Worm (Caenorhabditis elegans): Measurements from ENCODE around the gene cpi-2.

DNA sequence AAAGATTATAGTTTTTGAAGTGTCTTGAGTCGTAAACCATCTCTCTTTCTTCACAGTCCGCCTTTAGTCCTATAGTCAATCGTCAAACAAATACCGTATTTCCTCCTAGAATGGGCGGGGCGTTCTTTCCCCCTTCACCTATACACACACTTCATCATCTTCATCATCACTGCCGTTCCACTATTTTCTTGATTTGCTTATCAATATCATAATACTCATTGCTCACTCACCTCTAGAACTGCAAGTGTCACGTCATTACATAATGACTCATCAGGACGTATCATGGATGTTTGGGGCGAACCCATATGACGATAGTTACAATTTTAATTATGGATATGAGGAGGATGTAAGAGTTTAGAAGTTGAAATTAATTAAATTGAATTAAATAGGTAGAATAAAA, 33.2 kb upstream of the cpi-2 start:
- TF ChIP-seq hmbx-1 (tag; optimal IDR thresholded peaks at IDR 0.05) = no peak
- no peak for TF ChIP-seq ama-1 (optimal IDR thresholded peaks at IDR 0.05)
- TF ChIP-seq F13C5.2 (tag; optimal IDR thresholded peaks at IDR 0.05) = no peak
- TF ChIP-seq aly-1 (tag; optimal IDR thresholded peaks at IDR 0.05) = no peak
- no peak for TF ChIP-seq pes-1 (GFP tag; IDR thresholded peaks at IDR 0.05)
